Fruit fly (Drosophila melanogaster) Kc167 (cell line): ENCODE results near the gene CG33795.

Experiments
- Myc ChIP-seq: fragments of >200 bp; optimal IDR thresholded peaks from 2 replicates; lab custom pipeline; 2017; ENCODE audit warnings: missing external identifiers
- h ChIP-seq: fragments of >200 bp; optimal IDR thresholded peaks from 3 replicates; lab custom pipeline; 2018; ENCODE audit warnings: missing external identifiers
- insv ChIP-seq: fragments of >200 bp; optimal IDR thresholded peaks from 3 replicates; lab custom pipeline; 2018; ENCODE audit warnings: missing external identifiers

dm6 chr3L:16174778-16175177, 3.6 kb upstream of the CG33795 start:
- TF ChIP-seq insv (no peak), h (lab: Kevin White, UChicago) (no peak), Myc (lab: Kevin White, UChicago) (no peak)
